Worm (Caenorhabditis elegans) whole organism, dauer: ENCODE results near the gene srh-33.

ENCODE experiments used
- unc-62 ChIP-seq: sonication (generic microtip); optimal IDR thresholded peaks from 2 replicates; lab custom pipeline; 2017; ENCODE audit warnings: missing biosample characterization, missing genetic modification reagents, missing genetic modification characterization

Gene srh-33

DNA sequence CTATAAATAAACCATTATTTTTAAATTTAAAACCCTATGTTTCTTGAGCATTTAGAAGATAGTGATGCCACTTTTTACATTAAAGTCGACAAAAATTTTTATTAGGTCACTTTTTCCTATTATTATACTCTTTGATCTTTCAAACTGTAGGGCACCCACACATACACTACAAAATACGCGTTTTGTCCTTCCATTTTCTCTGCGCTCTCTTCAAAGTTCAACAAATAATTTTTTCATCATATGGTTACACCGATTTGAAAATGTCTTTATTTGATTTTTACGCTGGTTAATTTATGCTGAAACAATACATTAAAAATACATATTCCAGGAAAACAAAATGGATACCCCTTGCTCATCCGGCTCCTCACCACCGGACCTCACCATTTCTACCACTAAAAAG is 19.2 kb upstream of the srh-33 start, which contains the start of gene nhr-202:
Gene nhr-202, plus strand, starts transcription at position 326 of the 400 bp plus-strand sequence.
- no peak for TF ChIP-seq unc-62 (GFP tag; lab: Kevin White, UChicago)

DNA sequence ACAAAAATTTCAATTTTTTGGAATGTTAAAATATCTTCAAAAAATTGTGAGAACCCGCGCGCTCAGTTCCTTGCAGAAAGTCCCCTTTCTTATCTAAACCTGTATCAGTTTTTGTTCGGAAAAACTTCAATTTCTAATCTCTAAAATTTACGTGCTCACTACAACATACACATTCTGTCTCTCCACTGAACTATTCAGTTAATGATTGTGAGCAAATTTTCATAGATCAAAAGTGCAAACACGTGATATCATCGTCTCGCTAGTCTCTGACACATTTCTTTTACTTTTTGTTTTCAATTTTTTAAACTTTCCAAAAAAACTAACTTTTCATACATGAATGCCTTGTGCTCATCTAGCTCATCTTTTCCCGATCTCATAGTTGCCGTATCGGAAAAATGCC is 16.4 kb upstream of the srh-33 start, which contains the start of gene nhr-203:
Gene nhr-203, plus strand, starts transcription at position 332 of the 400 bp plus-strand sequence.
- no peak for TF ChIP-seq unc-62 (GFP tag; lab: Kevin White, UChicago)

ce11 chrV:457839-458238 is 14.7 kb upstream of the srh-33 start:
- TF ChIP-seq unc-62 (GFP tag; lab: Kevin White, UChicago), result no peak

ce11 chrV:453569-453968 is 10.5 kb upstream of the srh-33 start, which contains the start of gene nhr-98:
Gene nhr-98, plus strand, starts transcription at chrV:453869.
- no peak for TF ChIP-seq unc-62 (GFP tag; lab: Kevin White, UChicago)

DNA sequence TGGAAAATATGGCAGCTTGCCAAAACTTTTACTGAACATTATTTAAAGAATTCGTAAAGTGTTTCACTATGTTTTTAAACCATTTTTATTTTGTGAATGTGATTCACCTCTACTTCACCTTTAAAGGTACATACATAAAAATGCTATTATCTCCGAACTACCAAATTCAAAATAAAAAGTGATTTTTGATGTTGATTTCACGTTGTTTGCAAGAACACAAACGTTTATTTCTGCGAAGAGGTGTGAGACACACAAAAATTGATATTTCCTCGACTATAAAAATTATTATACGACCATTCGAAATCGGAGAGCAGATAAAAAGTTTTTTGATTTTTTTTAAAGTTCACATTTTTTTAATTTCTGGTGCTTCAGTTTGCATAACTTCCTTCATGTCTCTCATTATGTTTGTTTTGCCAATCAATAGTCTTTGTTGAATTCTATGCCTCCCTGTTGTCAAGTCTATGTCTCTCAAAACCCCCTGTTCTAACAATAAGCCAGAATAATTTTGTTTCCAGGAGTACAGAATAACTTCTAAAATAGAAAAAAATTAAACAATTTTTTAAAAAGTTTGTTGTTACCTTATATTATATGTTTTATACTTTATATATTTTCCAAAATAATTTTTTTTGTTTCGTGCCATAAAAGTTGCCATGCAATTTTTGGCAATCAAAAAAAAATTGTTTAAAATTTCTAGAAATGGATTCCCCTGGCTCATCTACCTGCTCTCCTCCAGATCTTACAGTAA is 7.8 kb upstream of the srh-33 start, which contains the start of gene nhr-123:
Gene nhr-123, plus strand, starts transcription at position 695 of the 745 bp plus-strand sequence.
- no peak for TF ChIP-seq unc-62 (GFP tag; lab: Kevin White, UChicago)

DNA sequence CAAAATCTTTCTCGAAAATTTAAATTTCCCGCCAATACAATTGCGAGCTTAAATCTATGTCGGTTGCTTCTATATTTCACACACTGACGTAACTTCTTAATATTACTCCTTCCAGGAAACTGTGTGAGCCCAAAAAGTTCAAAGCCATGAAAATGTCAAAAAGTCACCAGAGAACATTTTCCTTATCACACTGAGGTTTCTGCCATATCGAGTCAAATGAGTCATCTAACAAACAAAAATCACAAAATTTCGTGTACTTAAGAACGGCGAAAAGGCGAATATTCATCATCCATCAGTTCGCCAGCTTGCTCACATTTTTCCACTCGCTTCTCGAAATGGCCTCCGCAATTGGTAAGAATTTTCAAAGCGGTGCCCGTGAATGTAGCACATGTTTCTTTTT is 6.6 kb upstream of the srh-33 start, which contains the start of gene M02H5.8:
Gene M02H5.8, plus strand, starts transcription at position 297 of the 400 bp plus-strand sequence.
- TF ChIP-seq unc-62 (GFP tag; lab: Kevin White, UChicago), result no peak

DNA sequence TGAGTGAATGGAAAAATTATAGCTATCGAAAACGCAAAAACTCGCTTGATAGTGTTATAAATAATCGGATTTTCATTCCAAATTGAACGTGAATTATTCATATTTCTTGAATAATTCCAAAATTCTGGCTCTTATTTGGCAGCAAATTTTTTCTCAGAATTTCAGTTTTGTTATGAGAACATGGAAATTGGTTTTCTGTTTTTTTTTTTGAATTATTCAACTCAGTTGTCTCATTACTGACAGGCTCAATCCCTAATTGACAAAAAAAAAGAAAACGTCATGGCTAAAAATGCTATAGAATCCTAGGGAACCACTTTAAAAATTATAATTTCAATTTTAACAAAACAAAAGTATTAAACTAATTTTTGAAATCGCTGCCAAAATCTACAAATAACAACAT is 6.0 kb upstream of the srh-33 start, which contains the start of gene srh-35:
Gene srh-35, minus strand, starts transcription at position 101 of the 400 bp plus-strand sequence.
- TF ChIP-seq unc-62 (GFP tag; lab: Kevin White, UChicago), result no peak

DNA sequence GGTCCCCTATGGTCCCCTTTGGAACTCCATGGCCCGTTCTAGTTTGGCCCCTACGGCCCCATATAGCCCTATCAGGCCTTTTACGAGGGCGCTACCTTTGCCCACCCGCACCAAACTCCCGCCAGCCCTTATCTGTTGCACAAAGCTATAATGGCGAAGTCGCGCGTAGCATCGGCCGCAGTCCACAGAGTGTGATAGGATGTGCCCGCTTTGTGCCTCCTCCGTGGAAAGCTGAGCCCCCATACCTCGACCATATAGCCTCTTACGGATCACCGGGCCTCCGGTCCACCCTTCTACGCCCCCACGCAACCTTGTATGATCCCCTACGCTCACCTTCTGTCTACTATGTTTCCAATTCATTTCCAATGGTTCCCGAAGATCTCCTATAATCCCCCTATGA is 3.9 kb upstream of the srh-33 start:
- TF ChIP-seq unc-62 (GFP tag; lab: Kevin White, UChicago), result no peak

- no peak for TF ChIP-seq unc-62 (GFP tag; lab: Kevin White, UChicago)
Observed at ce11 chrV:446574-446973, 3.5 kb upstream of the srh-33 start, which contains the start of gene srh-34. Gene srh-34, minus strand, starts transcription at chrV:446674.

DNA sequence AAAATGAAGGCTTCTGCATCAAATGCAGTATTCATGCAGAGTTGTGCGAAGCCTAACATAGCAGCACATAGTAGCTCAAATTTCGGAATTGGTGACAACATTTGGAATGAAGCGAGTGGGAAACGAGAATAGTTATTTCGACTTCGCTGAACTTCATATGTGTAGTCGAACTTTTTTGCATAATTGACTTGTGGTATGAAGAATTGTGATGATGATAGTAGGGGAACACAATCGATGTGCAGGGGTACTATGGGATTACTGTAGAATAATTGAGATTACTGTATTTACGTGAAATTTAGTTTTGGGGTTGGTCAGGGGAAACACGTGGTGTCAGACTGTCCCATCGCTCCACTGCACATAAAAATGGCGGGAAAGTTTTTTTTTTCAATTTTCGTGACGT is 2.2 kb downstream of the srh-33 start, which contains the start of gene B0554.7:
Gene B0554.7, minus strand, starts transcription at position 101 of the 400 bp plus-strand sequence.
- no peak for TF ChIP-seq unc-62 (GFP tag; lab: Kevin White, UChicago)

DNA sequence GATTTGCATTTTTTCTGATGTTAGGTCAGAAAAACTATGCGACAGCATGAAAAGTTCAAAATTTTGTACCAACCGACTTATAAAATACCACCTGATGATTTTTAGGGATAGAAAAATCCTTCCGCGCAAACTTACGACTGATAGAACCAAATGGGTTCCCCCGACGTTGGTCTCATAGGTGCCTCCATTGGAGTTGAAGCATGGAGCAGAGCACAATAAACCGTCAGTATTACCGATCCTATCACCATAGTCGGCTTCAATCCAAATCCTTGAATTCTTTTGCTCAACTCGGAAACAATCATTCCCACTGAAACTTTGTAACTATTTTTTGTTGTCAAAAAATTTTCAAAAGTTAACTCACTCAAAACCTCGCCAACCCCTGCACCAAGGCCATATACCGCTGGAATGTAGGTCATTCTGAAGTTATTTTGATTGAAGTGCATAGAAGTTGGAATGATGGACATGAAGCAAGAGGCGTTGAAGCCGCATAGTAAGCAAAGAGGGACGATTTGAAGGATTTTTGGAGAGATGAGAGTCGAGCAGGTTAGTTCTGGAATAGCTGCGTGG is 3.8 kb downstream of the srh-33 start:
- no peak for TF ChIP-seq unc-62 (GFP tag; lab: Kevin White, UChicago)

DNA sequence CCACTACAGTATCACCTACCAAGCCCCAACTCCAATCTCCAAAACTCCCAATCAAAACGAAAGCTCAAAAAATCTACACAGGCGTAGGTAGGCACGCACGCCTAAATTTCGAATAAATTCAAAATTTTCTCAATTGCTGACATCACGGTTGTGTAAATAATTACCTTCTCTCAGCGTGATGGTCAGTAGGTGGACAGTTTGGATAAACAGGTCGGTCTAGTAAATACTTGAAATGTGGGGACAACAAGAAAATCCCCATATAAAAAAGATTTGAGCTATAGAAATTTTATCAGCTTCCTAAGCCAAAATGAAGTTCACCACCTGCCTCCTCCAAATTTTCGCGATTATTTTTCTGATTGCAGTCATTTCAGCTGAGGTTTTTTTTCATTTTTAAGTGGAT is 5.0 kb downstream of the srh-33 start, which contains the start of gene B0554.1:
Gene B0554.1, plus strand, starts transcription at position 301 of the 400 bp plus-strand sequence.
- TF ChIP-seq unc-62 (GFP tag; lab: Kevin White, UChicago), result no peak

DNA sequence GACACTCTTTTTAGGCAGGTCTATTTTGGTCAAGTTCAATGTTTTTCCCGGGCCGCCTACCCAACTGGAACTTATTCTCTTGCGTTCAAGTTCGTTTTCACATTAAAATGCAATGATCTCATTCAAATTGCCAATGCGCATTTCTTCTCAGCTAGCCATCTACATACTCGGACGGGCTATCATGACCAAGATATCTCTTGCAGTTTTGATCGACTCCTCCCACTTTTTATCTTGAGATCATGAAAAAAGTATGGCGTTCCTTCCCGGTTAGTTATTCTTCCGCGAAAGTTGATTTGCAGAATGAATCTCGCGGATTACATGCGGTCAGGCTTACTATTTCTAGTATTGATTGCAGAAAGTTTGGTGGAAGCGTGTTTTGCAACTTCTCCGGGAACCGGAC is 9.2 kb downstream of the srh-33 start, which contains the start of gene B0554.2:
Gene B0554.2, plus strand, starts transcription at position 301 of the 400 bp plus-strand sequence.
- no peak for TF ChIP-seq unc-62 (GFP tag; lab: Kevin White, UChicago)

DNA sequence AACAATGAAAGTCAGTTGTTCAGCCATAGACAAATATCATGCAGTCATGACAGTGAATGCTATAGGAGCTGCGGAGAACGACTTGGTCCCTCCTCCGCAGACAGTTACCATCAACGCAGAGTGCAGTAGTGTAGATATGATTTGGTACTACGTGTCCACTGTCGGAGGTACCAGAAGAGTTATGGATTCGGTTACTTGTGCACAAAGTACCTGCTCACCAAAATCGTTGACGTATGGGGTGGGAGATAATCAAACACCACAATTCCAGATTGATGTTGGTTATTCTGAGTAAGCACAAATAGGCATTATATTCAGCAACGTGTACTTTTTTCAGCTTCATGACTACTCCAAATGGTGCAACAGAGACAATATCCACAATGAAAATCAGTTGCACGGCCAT is 10.1 kb downstream of the srh-33 start:
- TF ChIP-seq unc-62 (GFP tag; lab: Kevin White, UChicago), result no peak

DNA sequence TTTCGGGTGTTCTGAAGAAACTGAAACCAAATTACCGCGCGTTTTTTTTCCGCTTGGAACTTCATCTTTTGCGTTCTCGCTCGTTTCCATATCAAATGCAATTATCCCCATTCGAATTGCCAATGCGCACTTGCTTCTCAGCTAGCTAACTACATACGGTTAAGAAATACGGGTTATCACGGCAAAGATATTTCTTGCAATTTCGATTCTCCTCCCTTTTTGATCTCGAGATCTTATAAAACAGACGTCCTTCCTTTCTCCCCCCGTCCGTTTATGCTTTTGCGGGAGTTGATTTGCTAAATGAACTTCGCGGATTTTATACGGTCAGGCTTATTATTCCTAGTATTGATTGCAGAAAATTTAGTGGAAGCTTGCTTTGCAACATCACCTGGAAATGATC is 14.2 kb downstream of the srh-33 start, which contains the start of gene B0554.4:
Gene B0554.4, plus strand, starts transcription at position 301 of the 400 bp plus-strand sequence.
- TF ChIP-seq unc-62 (GFP tag; lab: Kevin White, UChicago), result no peak

ce11 chrV:424140-424539 is 19.0 kb downstream of the srh-33 start, which contains the start of gene B0554.5:
Gene B0554.5, plus strand, starts transcription at chrV:424440.
- TF ChIP-seq unc-62 (GFP tag; lab: Kevin White, UChicago), result no peak
